Worm (Caenorhabditis elegans) whole organism, early embryonic: ENCODE measurements around the gene srab-4.

Experiments used
- B0310.2 ChIP-seq: sonication (generic microtip); optimal IDR thresholded peaks from 2 replicates; lab custom pipeline; 2016; ENCODE audit warnings: mild to moderate bottlenecking, missing genetic modification characterization, missing compliant biosample characterization
- F13C5.2 ChIP-seq: sonication (generic microtip); optimal IDR thresholded peaks from 2 replicates; lab custom pipeline; 2017; ENCODE audit warnings: mild to moderate bottlenecking, missing genetic modification characterization, inconsistent platforms, missing compliant biosample characterization
- aly-1 ChIP-seq: sonication (generic microtip); optimal IDR thresholded peaks from 2 replicates; lab custom pipeline; 2016; ENCODE audit warnings: missing genetic modification characterization, missing compliant biosample characterization
- ama-1 ChIP-seq: fragments of 150-350 bp; optimal IDR thresholded peaks from 2 replicates; lab custom pipeline; 2014
- ceh-13 ChIP-seq: fragments of 200-800 bp; sonication (Bioruptor generic); optimal IDR thresholded peaks from 2 replicates; lab custom pipeline; 2018; ENCODE audit warnings: mild to moderate bottlenecking, missing genetic modification characterization, missing compliant biosample characterization
- ceh-36 ChIP-seq: sonication (generic microtip); optimal IDR thresholded peaks from 2 replicates; lab custom pipeline; 2016; ENCODE audit warnings: missing genetic modification characterization, inconsistent platforms, missing compliant biosample characterization
- ets-7 ChIP-seq: sonication (generic microtip); optimal IDR thresholded peaks from 2 replicates; lab custom pipeline; 2016; ENCODE audit warnings: missing genotype, missing genetic modification characterization, missing compliant biosample characterization
- flt-1 ChIP-seq: fragments of 200-800 bp; sonication (Bioruptor generic); IDR thresholded peaks from 2 replicates; pipeline ENCODE4 v1.3.6; 2022; ENCODE audit warnings: missing genetic modification characterization, missing compliant biosample characterization
- hmbx-1 ChIP-seq: sonication (generic microtip); optimal IDR thresholded peaks from 2 replicates; lab custom pipeline; 2016; ENCODE audit warnings: mild to moderate bottlenecking, missing genetic modification characterization, missing compliant biosample characterization
- hmg-4 ChIP-seq: fragments of 200-800 bp; sonication (Bioruptor generic); optimal IDR thresholded peaks from 2 replicates; lab custom pipeline; 2018; ENCODE audit warnings: mild to moderate bottlenecking, missing genetic modification characterization, missing compliant biosample characterization
- hnd-1 ChIP-seq: sonication (generic microtip); optimal IDR thresholded peaks from 2 replicates; lab custom pipeline; 2016; ENCODE audit warnings: missing genetic modification characterization, missing compliant biosample characterization
- pes-1 ChIP-seq: fragments of 200-800 bp; sonication (Bioruptor generic); IDR thresholded peaks from 2 replicates; pipeline ENCODE4 v1.3.6; 2022; ENCODE audit warnings: missing genetic modification reagents, missing genetic modification characterization, missing compliant biosample characterization
- scrt-1 ChIP-seq: fragments of 200-800 bp; sonication (Bioruptor generic); IDR thresholded peaks from 2 replicates; pipeline ENCODE4 v1.3.6; 2022; ENCODE audit warnings: missing genetic modification characterization, missing compliant biosample characterization
- sea-1 ChIP-seq: fragments of 200-800 bp; sonication (Bioruptor generic); conservative IDR thresholded peaks from 2 replicates; pipeline ENCODE4 v1.3.6; 2022; ENCODE audit warnings: missing genetic modification characterization, missing compliant biosample characterization
- tbx-11 ChIP-seq: fragments of 200-800 bp; sonication (Bioruptor generic); IDR thresholded peaks from 2 replicates; pipeline ENCODE4 v1.3.6; 2022; ENCODE audit warnings: missing genetic modification characterization, missing compliant biosample characterization
- tbx-37 ChIP-seq: fragments of 200-800 bp; sonication (Bioruptor generic); conservative IDR thresholded peaks from 2 replicates; pipeline ENCODE4 v1.3.6; 2022; ENCODE audit warnings: missing genetic modification reagents, missing genetic modification characterization, missing compliant biosample characterization
- tra-4 ChIP-seq: sonication (generic microtip); optimal IDR thresholded peaks from 2 replicates; lab custom pipeline; 2017; ENCODE audit warnings: missing genetic modification characterization, missing compliant biosample characterization

The srab-4 gene

ce11 chrV:6985943-6986342 is 18.0 kb upstream of the srab-4 start, which contains the start of gene nhr-163:
TSS of gene nhr-163 (minus strand) at chrV:6986043.
- TF ChIP-seq ets-7 (tag; lab: Kevin White, UChicago) = no peak
- TF ChIP-seq ceh-13 (GFP tag; lab: Kevin White, UChicago) = no peak
- TF ChIP-seq ceh-36 (tag; lab: Kevin White, UChicago) = no peak
- no peak for TF ChIP-seq tbx-37 (GFP tag; lab: Robert Waterston, UW)
- no peak for TF ChIP-seq scrt-1 (GFP tag; lab: Robert Waterston, UW)
- no peak for TF ChIP-seq ama-1
- TF ChIP-seq tra-4 (tag; lab: Kevin White, UChicago) = no peak
- TF ChIP-seq aly-1 (tag; lab: Kevin White, UChicago) = no peak
- TF ChIP-seq hmg-4 (GFP tag; lab: Kevin White, UChicago) = no peak
- no peak for TF ChIP-seq tbx-11 (GFP tag; lab: Robert Waterston, UW)
- no peak for TF ChIP-seq pes-1 (GFP tag; lab: Robert Waterston, UW)
- no peak for TF ChIP-seq sea-1 (GFP tag; lab: Robert Waterston, UW)
- TF ChIP-seq hnd-1 = no peak
- no peak for TF ChIP-seq F13C5.2 (tag; lab: Kevin White, UChicago)
- TF ChIP-seq flt-1 (GFP tag; lab: Robert Waterston, UW) = no peak
- no peak for TF ChIP-seq B0310.2 (tag; lab: Kevin White, UChicago)

- TF ChIP-seq tbx-11 (GFP tag; lab: Robert Waterston, UW) (no peak), tra-4 (tag; lab: Kevin White, UChicago) (no peak), ceh-13 (GFP tag; lab: Kevin White, UChicago) (no peak), B0310.2 (tag; lab: Kevin White, UChicago) (no peak), tbx-37 (GFP tag; lab: Robert Waterston, UW) (no peak), aly-1 (tag; lab: Kevin White, UChicago) (no peak), scrt-1 (GFP tag; lab: Robert Waterston, UW) (no peak), ets-7 (tag; lab: Kevin White, UChicago) (no peak), ama-1 (no peak), hmbx-1 (tag; lab: Kevin White, UChicago) (no peak), hnd-1 (no peak), pes-1 (GFP tag; lab: Robert Waterston, UW) (no peak), F13C5.2 (tag; lab: Kevin White, UChicago) (no peak), flt-1 (GFP tag; lab: Robert Waterston, UW) (no peak), sea-1 (GFP tag; lab: Robert Waterston, UW) (no peak), hmg-4 (GFP tag; lab: Kevin White, UChicago) (no peak), ceh-36 (tag; lab: Kevin White, UChicago) (no peak)
Measured at ce11 chrV:6987673-6988072, 16.3 kb upstream of the srab-4 start, which contains the start of gene nhr-139. TSS of gene nhr-139 (minus strand) at chrV:6987773.

ce11 chrV:6989626-6990138 is 14.3 kb upstream of the srab-4 start, which contains the start of gene nhr-140:
TSS of gene nhr-140 (minus strand) at chrV:6989676.
- TF ChIP-seq sea-1 (GFP tag; lab: Robert Waterston, UW) (no peak), hmbx-1 (tag; lab: Kevin White, UChicago) (no peak), tbx-37 (GFP tag; lab: Robert Waterston, UW) (no peak), ceh-13 (GFP tag; lab: Kevin White, UChicago) (no peak), ets-7 (tag; lab: Kevin White, UChicago) (no peak), flt-1 (GFP tag; lab: Robert Waterston, UW) (no peak), aly-1 (tag; lab: Kevin White, UChicago) (no peak), scrt-1 (GFP tag; lab: Robert Waterston, UW) (no peak)

- TF ChIP-seq F13C5.2 (tag; lab: Kevin White, UChicago) = no peak
- TF ChIP-seq hnd-1 = no peak
- TF ChIP-seq flt-1 (GFP tag; lab: Robert Waterston, UW) = no peak
- no peak for TF ChIP-seq tra-4 (tag; lab: Kevin White, UChicago)
- TF ChIP-seq ets-7 (tag; lab: Kevin White, UChicago) = no peak
- TF ChIP-seq ceh-13 (GFP tag; lab: Kevin White, UChicago) = no peak
- no peak for TF ChIP-seq tbx-37 (GFP tag; lab: Robert Waterston, UW)
- TF ChIP-seq hmg-4 (GFP tag; lab: Kevin White, UChicago) = no peak
Measured at ce11 chrV:6991771-6992170, 12.2 kb upstream of the srab-4 start, which contains the start of gene nhr-162. TSS of gene nhr-162 (minus strand) at chrV:6991871.

ce11 chrV:6993999-6994398 is 10.0 kb upstream of the srab-4 start:
- no peak for TF ChIP-seq pes-1 (GFP tag; lab: Robert Waterston, UW)
- TF ChIP-seq tra-4 (tag; lab: Kevin White, UChicago) = no peak
- TF ChIP-seq sea-1 (GFP tag; lab: Robert Waterston, UW) = no peak
- TF ChIP-seq F13C5.2 (tag; lab: Kevin White, UChicago) = no peak
- no peak for TF ChIP-seq hmg-4 (GFP tag; lab: Kevin White, UChicago)
- TF ChIP-seq B0310.2 (tag; lab: Kevin White, UChicago) = no peak
- TF ChIP-seq scrt-1 (GFP tag; lab: Robert Waterston, UW) = no peak
- no peak for TF ChIP-seq ama-1
- no peak for TF ChIP-seq ceh-13 (GFP tag; lab: Kevin White, UChicago)
- TF ChIP-seq ets-7 (tag; lab: Kevin White, UChicago) = no peak
- TF ChIP-seq ceh-36 (tag; lab: Kevin White, UChicago) = no peak
- TF ChIP-seq aly-1 (tag; lab: Kevin White, UChicago) = no peak
- no peak for TF ChIP-seq flt-1 (GFP tag; lab: Robert Waterston, UW)
- no peak for TF ChIP-seq hmbx-1 (tag; lab: Kevin White, UChicago)

- no peak for TF ChIP-seq tbx-11 (GFP tag; lab: Robert Waterston, UW)
- TF ChIP-seq ceh-13 (GFP tag; lab: Kevin White, UChicago) = no peak
- no peak for TF ChIP-seq B0310.2 (tag; lab: Kevin White, UChicago)
- no peak for TF ChIP-seq hnd-1
- no peak for TF ChIP-seq hmbx-1 (tag; lab: Kevin White, UChicago)
- no peak for TF ChIP-seq aly-1 (tag; lab: Kevin White, UChicago)
- no peak for TF ChIP-seq pes-1 (GFP tag; lab: Robert Waterston, UW)
- no peak for TF ChIP-seq sea-1 (GFP tag; lab: Robert Waterston, UW)
- TF ChIP-seq ceh-36 (tag; lab: Kevin White, UChicago) = no peak
- TF ChIP-seq hmg-4 (GFP tag; lab: Kevin White, UChicago) = no peak
- no peak for TF ChIP-seq tbx-37 (GFP tag; lab: Robert Waterston, UW)
- no peak for TF ChIP-seq flt-1 (GFP tag; lab: Robert Waterston, UW)
- TF ChIP-seq tra-4 (tag; lab: Kevin White, UChicago) = no peak
- TF ChIP-seq ama-1 = no peak
- no peak for TF ChIP-seq scrt-1 (GFP tag; lab: Robert Waterston, UW)
- no peak for TF ChIP-seq ets-7 (tag; lab: Kevin White, UChicago)
- no peak for TF ChIP-seq F13C5.2 (tag; lab: Kevin White, UChicago)
Measured at ce11 chrV:6997041-6997552, 6.9 kb upstream of the srab-4 start, which contains the start of gene nhr-107. TSS of gene nhr-107 (minus strand) at chrV:6997091.
